Worm (Caenorhabditis elegans): ENCODE measurements around the gene T12A7.6.

The T12A7.6 gene

ce11 chrIV:11743813-11744212, 5.2 kb upstream of the T12A7.6 start:
- TF ChIP-seq ztf-23 (GFP tag; IDR thresholded peaks at IDR 0.05) (no peak), cog-1 (tag; optimal IDR thresholded peaks at IDR 0.05) (no peak), ztf-29 (GFP tag; IDR thresholded peaks at IDR 0.05) (no peak), flt-1 (GFP tag; IDR thresholded peaks at IDR 0.05) (no peak), klf-2 (GFP tag; conservative IDR thresholded peaks at IDR 0.05) (no peak)

ce11 chrIV:11744287-11744686, 4.7 kb upstream of the T12A7.6 start:
- TF ChIP-seq tab-1 (GFP tag; IDR thresholded peaks at IDR 0.05) = no peak
- no peak for TF ChIP-seq T22C8.4 (GFP tag; IDR thresholded peaks at IDR 0.05)
- no peak for TF ChIP-seq klf-2 (GFP tag; conservative IDR thresholded peaks at IDR 0.05)
- no peak for TF ChIP-seq flt-1 (GFP tag; IDR thresholded peaks at IDR 0.05)

- no peak for TF ChIP-seq klf-2 (GFP tag; conservative IDR thresholded peaks at IDR 0.05)
- TF ChIP-seq tab-1 (GFP tag; IDR thresholded peaks at IDR 0.05) = no peak
- TF ChIP-seq ref-1 (GFP tag; conservative IDR thresholded peaks at IDR 0.05) = no peak
- no peak for TF ChIP-seq ztf-23 (GFP tag; IDR thresholded peaks at IDR 0.05)
- TF ChIP-seq flt-1 (GFP tag; IDR thresholded peaks at IDR 0.05) = no peak
Measured at ce11 chrIV:11745340-11745739, 3.7 kb upstream of the T12A7.6 start, which contains the start of gene gem-4. Gene gem-4 (plus strand): TSS chrIV:11745640.

- TF ChIP-seq ref-1 (GFP tag; conservative IDR thresholded peaks at IDR 0.05) = no peak
Measured at ce11 chrIV:11754328-11754727, 5.3 kb downstream of the T12A7.6 start, which contains the start of gene scl-18. Gene scl-18 (minus strand): TSS chrIV:11754428.

- TF ChIP-seq T22C8.4 (GFP tag; IDR thresholded peaks at IDR 0.05) = no peak
- TF ChIP-seq ref-1 (GFP tag; conservative IDR thresholded peaks at IDR 0.05) = no peak
- TF ChIP-seq klf-2 (GFP tag; conservative IDR thresholded peaks at IDR 0.05) = no peak
- no peak for TF ChIP-seq cog-1 (tag; optimal IDR thresholded peaks at IDR 0.05)
- no peak for TF ChIP-seq flt-1 (GFP tag; IDR thresholded peaks at IDR 0.05)
- TF ChIP-seq ztf-23 (GFP tag; IDR thresholded peaks at IDR 0.05) = no peak
- TF ChIP-seq tab-1 (GFP tag; IDR thresholded peaks at IDR 0.05) = no peak
- no peak for TF ChIP-seq med-1 (GFP tag; optimal IDR thresholded peaks at IDR 0.05; ENCODE audit: insufficient read depth)
- no peak for TF ChIP-seq ztf-29 (GFP tag; IDR thresholded peaks at IDR 0.05)
Measured at ce11 chrIV:11755003-11755402, 6.0 kb downstream of the T12A7.6 start, which contains the start of gene T12A7.10. Gene T12A7.10 (minus strand): TSS chrIV:11755103.

ce11 chrIV:11755907-11756306, 6.9 kb downstream of the T12A7.6 start, which contains the start of gene T12A7.9:
Gene T12A7.9 (minus strand): TSS chrIV:11756007.
- TF ChIP-seq ztf-23 (GFP tag; IDR thresholded peaks at IDR 0.05) (no peak), klf-2 (GFP tag; conservative IDR thresholded peaks at IDR 0.05) (no peak), ztf-29 (GFP tag; IDR thresholded peaks at IDR 0.05) (no peak)

ce11 chrIV:11759852-11760251, 10.8 kb downstream of the T12A7.6 start:
- TF ChIP-seq ref-1 (GFP tag; conservative IDR thresholded peaks at IDR 0.05) (no peak), flt-1 (GFP tag; IDR thresholded peaks at IDR 0.05) (no peak), cog-1 (tag; optimal IDR thresholded peaks at IDR 0.05) (no peak), ztf-29 (GFP tag; IDR thresholded peaks at IDR 0.05) (no peak), ztf-23 (GFP tag; IDR thresholded peaks at IDR 0.05) (no peak), tab-1 (GFP tag; IDR thresholded peaks at IDR 0.05) (no peak), T22C8.4 (GFP tag; IDR thresholded peaks at IDR 0.05) (no peak), med-1 (GFP tag; optimal IDR thresholded peaks at IDR 0.05; ENCODE audit: insufficient read depth) (no peak), klf-2 (GFP tag; conservative IDR thresholded peaks at IDR 0.05) (no peak)

ce11 chrIV:11760700-11761459, 11.9 kb downstream of the T12A7.6 start, which contains the start of gene T12A7.2:
Gene T12A7.2 (minus strand): TSS chrIV:11761111.
- TF ChIP-seq med-1 (GFP tag; optimal IDR thresholded peaks at IDR 0.05; ENCODE audit: insufficient read depth) = no peak
- no peak for TF ChIP-seq tab-1 (GFP tag; IDR thresholded peaks at IDR 0.05)
- TF ChIP-seq flt-1 (GFP tag; IDR thresholded peaks at IDR 0.05) = no peak
- no peak for TF ChIP-seq ztf-23 (GFP tag; IDR thresholded peaks at IDR 0.05)
- TF ChIP-seq klf-2 (GFP tag; conservative IDR thresholded peaks at IDR 0.05) = no peak
- no peak for TF ChIP-seq T22C8.4 (GFP tag; IDR thresholded peaks at IDR 0.05)
- TF ChIP-seq ztf-29 (GFP tag; IDR thresholded peaks at IDR 0.05) = no peak
- no peak for TF ChIP-seq cog-1 (tag; optimal IDR thresholded peaks at IDR 0.05)
- TF ChIP-seq ref-1 (GFP tag; conservative IDR thresholded peaks at IDR 0.05) = no peak

ce11 chrIV:11765507-11765906, 16.5 kb downstream of the T12A7.6 start:
- TF ChIP-seq ref-1 (GFP tag; conservative IDR thresholded peaks at IDR 0.05) (no peak), T22C8.4 (GFP tag; IDR thresholded peaks at IDR 0.05) (peak; percentile 73)

- TF ChIP-seq ztf-29 (GFP tag; IDR thresholded peaks at IDR 0.05) (no peak), tab-1 (GFP tag; IDR thresholded peaks at IDR 0.05) (no peak), cog-1 (tag; optimal IDR thresholded peaks at IDR 0.05) (no peak), med-1 (GFP tag; optimal IDR thresholded peaks at IDR 0.05; ENCODE audit: insufficient read depth) (no peak), T22C8.4 (GFP tag; IDR thresholded peaks at IDR 0.05) (no peak)
Measured at ce11 chrIV:11769769-11770168, 20.7 kb downstream of the T12A7.6 start.

- TF ChIP-seq ztf-23 (GFP tag; IDR thresholded peaks at IDR 0.05) (no peak), T22C8.4 (GFP tag; IDR thresholded peaks at IDR 0.05) (no peak), ztf-29 (GFP tag; IDR thresholded peaks at IDR 0.05) (no peak), med-1 (GFP tag; optimal IDR thresholded peaks at IDR 0.05; ENCODE audit: insufficient read depth) (no peak), klf-2 (GFP tag; conservative IDR thresholded peaks at IDR 0.05) (no peak), flt-1 (GFP tag; IDR thresholded peaks at IDR 0.05) (no peak), ref-1 (GFP tag; conservative IDR thresholded peaks at IDR 0.05) (no peak), tab-1 (GFP tag; IDR thresholded peaks at IDR 0.05) (no peak), cog-1 (tag; optimal IDR thresholded peaks at IDR 0.05) (no peak)
Measured at ce11 chrIV:11771064-11771463, 22.0 kb downstream of the T12A7.6 start.

Measured in whole organism, midembryonic.